Fruit fly (Drosophila melanogaster) whole organism, pupa: ENCODE results near the gene out.

Experiments used
- CG10348 ChIP-seq: fragments of 200-800 bp; sonication (Bioruptor generic); IDR thresholded peaks from 2 replicates; pipeline ENCODE4 v1.3.6; 2022; ENCODE audit warnings: missing biosample characterization, missing genetic modification characterization
- CG12605 ChIP-seq: fragments of 200-800 bp; sonication (Bioruptor generic); IDR thresholded peaks from 2 replicates; pipeline ENCODE4 v1.3.6; 2022; ENCODE audit warnings: missing biosample characterization, missing genetic modification characterization
- CG13204 ChIP-seq: fragments of 200-800 bp; sonication (Bioruptor generic); optimal IDR thresholded peaks from 2 replicates; lab custom pipeline; 2018; ENCODE audit warnings: missing biosample characterization, mild to moderate bottlenecking, missing genetic modification characterization, moderate library complexity
- CG14655 ChIP-seq: fragments of 200-800 bp; sonication (Bioruptor generic); optimal IDR thresholded peaks from 3 replicates; lab custom pipeline; 2017; ENCODE audit warnings: mild to moderate bottlenecking, missing biosample characterization, missing genetic modification reagents, missing genetic modification characterization
- CG15710 ChIP-seq: fragments of 200-800 bp; sonication (Bioruptor generic); optimal IDR thresholded peaks from 2 replicates; lab custom pipeline; 2018; ENCODE audit warnings: missing biosample characterization, mild to moderate bottlenecking, missing genetic modification characterization, moderate library complexity
- CG17806 ChIP-seq: fragments of 200-800 bp; sonication (Bioruptor generic); optimal IDR thresholded peaks from 2 replicates; lab custom pipeline; 2018; ENCODE audit warnings: missing biosample characterization, mild to moderate bottlenecking, missing genetic modification characterization, moderate library complexity
- CG32121 ChIP-seq: fragments of 200-800 bp; sonication (Bioruptor generic); IDR thresholded peaks from 2 replicates; pipeline ENCODE4 v1.3.6; 2022; ENCODE audit warnings: missing biosample characterization, missing genetic modification characterization
- CG34367 ChIP-seq: fragments of 200-800 bp; sonication (Bioruptor generic); optimal IDR thresholded peaks from 2 replicates; lab custom pipeline; 2018; ENCODE audit warnings: missing biosample characterization, mild to moderate bottlenecking, missing genetic modification characterization
- CG4496 ChIP-seq: fragments of 200-800 bp; sonication (Bioruptor generic); IDR thresholded peaks from 3 replicates; pipeline ENCODE4 v1.3.6; 2022; ENCODE audit warnings: missing biosample characterization, missing genetic modification characterization
- CG8159 ChIP-seq: fragments of 200-800 bp; sonication (Bioruptor generic); optimal IDR thresholded peaks from 3 replicates; lab custom pipeline; 2018; ENCODE audit warnings: missing biosample characterization, mild to moderate bottlenecking, missing genetic modification characterization, moderate library complexity
- CG8301 ChIP-seq: fragments of 200-800 bp; sonication (Bioruptor generic); optimal IDR thresholded peaks from 2 replicates; lab custom pipeline; 2018; ENCODE audit warnings: missing biosample characterization, mild to moderate bottlenecking, missing genetic modification characterization
- CG9948 ChIP-seq: fragments of 200-800 bp; sonication (Bioruptor generic); optimal IDR thresholded peaks from 2 replicates; lab custom pipeline; 2018; ENCODE audit warnings: missing biosample characterization, mild to moderate bottlenecking, missing genetic modification characterization, moderate library complexity
- D1 ChIP-seq: fragments of 200-800 bp; sonication (Bioruptor generic); optimal IDR thresholded peaks from 2 replicates; lab custom pipeline; 2018; ENCODE audit warnings: missing biosample characterization, mild to moderate bottlenecking, missing genetic modification characterization, moderate library complexity
- EcR ChIP-seq: fragments of 200-800 bp; sonication (Bioruptor generic); optimal IDR thresholded peaks from 3 replicates; lab custom pipeline; 2019; ENCODE audit warnings: missing biosample characterization, missing genetic modification characterization, mild to moderate bottlenecking, moderate library complexity, missing genetic modification reagents
- Ets98B ChIP-seq: fragments of 200-800 bp; sonication (Bioruptor generic); IDR thresholded peaks from 2 replicates; pipeline ENCODE4 v1.3.6; 2022; ENCODE audit warnings: missing biosample characterization, missing genetic modification characterization
- Pif1A ChIP-seq: fragments of 200-800 bp; sonication (Bioruptor generic); optimal IDR thresholded peaks from 3 replicates; lab custom pipeline; 2016; ENCODE audit warnings: missing biosample characterization, missing genetic modification characterization
- Pif1B ChIP-seq: fragments of 200-800 bp; sonication (Bioruptor generic); optimal IDR thresholded peaks from 3 replicates; lab custom pipeline; 2016; ENCODE audit warnings: missing biosample characterization, missing genetic modification characterization
- Snoo ChIP-seq: fragments of 200-800 bp; sonication (Bioruptor generic); optimal IDR thresholded peaks from 3 replicates; lab custom pipeline; 2017; ENCODE audit warnings: missing biosample characterization, mild to moderate bottlenecking, missing genetic modification characterization, inconsistent platforms
- fd96Ca ChIP-seq: fragments of 200-800 bp; sonication (Bioruptor generic); IDR thresholded peaks from 3 replicates; pipeline ENCODE4 v1.3.6; 2022; ENCODE audit warnings: missing biosample characterization, missing genetic modification characterization
- gl ChIP-seq: fragments of 200-800 bp; sonication (Bioruptor generic); optimal IDR thresholded peaks from 2 replicates; lab custom pipeline; 2018; ENCODE audit warnings: missing biosample characterization, mild to moderate bottlenecking, missing genetic modification characterization
- rn ChIP-seq: fragments of 200-800 bp; sonication (Bioruptor generic); IDR thresholded peaks from 2 replicates; pipeline ENCODE4 v1.3.6; 2022; ENCODE audit warnings: missing biosample characterization, missing genetic modification characterization

The out gene

dm6 chrX:19322945-19323834 is 1.3 kb upstream of the out start:
- no peak for TF ChIP-seq CG8301 (tag; lab: Kevin White, UChicago)
- no peak for TF ChIP-seq CG15710 (tag; lab: Kevin White, UChicago)
- TF ChIP-seq CG32121 (GFP tag; lab: Robert Waterston, UW) = no peak
- TF ChIP-seq CG13204 (GFP tag; lab: Kevin White, UChicago) = no peak
- TF ChIP-seq CG10348 (GFP tag; lab: Robert Waterston, UW) = no peak
- no peak for TF ChIP-seq rn (GFP tag; lab: Robert Waterston, UW)
- TF ChIP-seq CG12605 = no peak
- no peak for TF ChIP-seq Pif1A (GFP tag; lab: Kevin White, UChicago)
- TF ChIP-seq gl (tag; lab: Kevin White, UChicago) = no peak
- TF ChIP-seq CG8159 (tag; lab: Kevin White, UChicago) = no peak
- TF ChIP-seq CG34367 (tag; lab: Kevin White, UChicago) = no peak
- TF ChIP-seq EcR (GFP tag; lab: Kevin White, UChicago) = no peak
- TF ChIP-seq fd96Ca (GFP tag; lab: Robert Waterston, UW) = no peak

DNA sequence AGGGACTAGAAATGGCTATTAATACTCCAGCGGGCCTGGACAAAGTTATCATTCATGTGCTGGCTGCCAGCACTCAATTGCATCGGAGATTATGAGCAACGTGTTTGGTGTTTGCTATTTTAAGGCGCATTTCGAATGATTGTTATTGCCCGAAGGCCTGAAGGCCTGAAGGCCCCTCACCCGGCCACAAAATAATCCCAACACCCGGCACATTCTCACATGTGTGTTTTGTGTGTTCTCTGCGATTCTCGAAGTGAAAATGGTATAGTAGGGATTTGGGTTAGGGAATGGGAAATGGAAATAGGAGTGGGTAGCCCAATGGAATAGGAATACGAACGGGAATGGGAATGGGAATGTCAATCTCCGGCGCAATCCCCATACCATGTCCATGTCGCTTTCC is 3.0 kb downstream of the out start:
- TF ChIP-seq Pif1B (GFP tag; lab: Kevin White, UChicago) (no peak), Ets98B (GFP tag; lab: Robert Waterston, UW) (no peak)

DNA sequence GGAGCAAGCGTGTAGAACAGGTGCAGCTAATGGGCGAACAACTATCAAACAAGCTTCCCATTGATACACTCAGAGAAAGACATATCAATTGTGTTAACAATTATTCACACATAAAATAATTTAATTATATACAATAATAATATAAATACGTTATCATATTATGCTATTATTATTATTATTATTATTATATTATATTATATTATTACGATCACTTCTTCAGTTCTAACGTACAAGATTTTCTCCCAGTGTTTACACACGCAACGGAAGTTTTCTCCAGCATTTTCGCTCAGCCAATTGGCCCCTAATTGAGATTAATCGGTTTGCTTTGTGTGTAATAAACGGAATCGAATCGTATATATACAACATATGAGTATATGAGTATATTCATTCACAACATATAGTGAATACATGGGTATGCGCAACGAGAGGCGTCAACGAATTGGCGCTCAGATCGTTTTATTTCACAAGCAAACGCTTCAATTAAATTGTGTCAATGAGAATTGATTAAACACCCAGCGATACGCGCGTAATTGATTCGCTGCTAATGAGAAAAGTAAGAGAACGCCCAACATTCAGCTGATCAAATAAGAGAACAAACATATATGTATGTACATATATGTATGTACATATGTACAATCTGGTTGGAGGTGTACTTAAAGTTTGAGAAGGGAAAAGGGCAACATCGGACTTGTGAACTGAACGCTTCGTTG is 4.7 kb downstream of the out start:
- TF ChIP-seq CG32121 (GFP tag; lab: Robert Waterston, UW) (peak; percentile 36; the same call in 1 of the 2 replicates), CG9948 (tag; lab: Kevin White, UChicago) (peak; percentile 58), D1 (tag; lab: Kevin White, UChicago) (peak; percentile 1), CG12605 (peak; percentile 27; the same call in 1 of the 2 replicates), gl (tag; lab: Kevin White, UChicago) (no peak), Pif1B (GFP tag; lab: Kevin White, UChicago) (peak; percentile 19), CG8159 (tag; lab: Kevin White, UChicago) (peak; percentile 60), CG13204 (GFP tag; lab: Kevin White, UChicago) (no peak), CG17806 (tag; lab: Kevin White, UChicago) (peak; percentile 66), CG34367 (tag; lab: Kevin White, UChicago) (peak; percentile 23), CG8301 (tag; lab: Kevin White, UChicago) (peak; percentile 38), rn (GFP tag; lab: Robert Waterston, UW) (no peak), CG4496 (GFP tag; lab: Robert Waterston, UW) (no peak; the same call in 2 of the 3 replicates), Pif1A (GFP tag; lab: Kevin White, UChicago) (no peak), EcR (GFP tag; lab: Kevin White, UChicago) (no peak), Snoo (tag; lab: Kevin White, UChicago) (peak; percentile 33), CG15710 (tag; lab: Kevin White, UChicago) (peak; percentile 55), CG14655 (GFP tag; lab: Kevin White, UChicago) (peak; percentile 70), Ets98B (GFP tag; lab: Robert Waterston, UW) (peak; percentile 26; the same call in 1 of the 2 replicates), CG10348 (GFP tag; lab: Robert Waterston, UW) (no peak), fd96Ca (GFP tag; lab: Robert Waterston, UW) (no peak)

- TF ChIP-seq CG12605 (no peak), CG10348 (GFP tag; lab: Robert Waterston, UW) (no peak), CG32121 (GFP tag; lab: Robert Waterston, UW) (no peak), fd96Ca (GFP tag; lab: Robert Waterston, UW) (no peak), Snoo (tag; lab: Kevin White, UChicago) (no peak), rn (GFP tag; lab: Robert Waterston, UW) (no peak), CG13204 (GFP tag; lab: Kevin White, UChicago) (no peak), CG8159 (tag; lab: Kevin White, UChicago) (no peak), Ets98B (GFP tag; lab: Robert Waterston, UW) (no peak), gl (tag; lab: Kevin White, UChicago) (no peak), CG15710 (tag; lab: Kevin White, UChicago) (no peak), Pif1B (GFP tag; lab: Kevin White, UChicago) (no peak)
- TF ChIP-seq, all 21 proteins: peak for 0
Measured at dm6 chrX:19316583-19316982, 5.3 kb downstream of the out start.
